Fruit fly (Drosophila melanogaster) Kc167 (cell line): Measurements from ENCODE around the gene CG2865.

ENCODE experiments used
- Myc ChIP-seq: fragments of >200 bp; optimal IDR thresholded peaks from 2 replicates; lab custom pipeline; 2017; ENCODE audit warnings: missing external identifiers
- Sin3A ChIP-seq: fragments of >200 bp; optimal IDR thresholded peaks from 2 replicates; lab custom pipeline; 2018; ENCODE audit warnings: missing external identifiers
- h ChIP-seq: fragments of >200 bp; optimal IDR thresholded peaks from 3 replicates; lab custom pipeline; 2018; ENCODE audit warnings: missing external identifiers
- insv ChIP-seq: fragments of >200 bp; optimal IDR thresholded peaks from 3 replicates; lab custom pipeline; 2018; ENCODE audit warnings: missing external identifiers
- psq ChIP-seq: fragments of >200 bp; optimal IDR thresholded peaks from 2 replicates; lab custom pipeline; 2017; ENCODE audit warnings: missing external identifiers
- ttk ChIP-seq: sonication (Bioruptor generic); optimal IDR thresholded peaks from 2 replicates; lab custom pipeline; 2017; ENCODE audit warnings: missing external identifiers

DNA sequence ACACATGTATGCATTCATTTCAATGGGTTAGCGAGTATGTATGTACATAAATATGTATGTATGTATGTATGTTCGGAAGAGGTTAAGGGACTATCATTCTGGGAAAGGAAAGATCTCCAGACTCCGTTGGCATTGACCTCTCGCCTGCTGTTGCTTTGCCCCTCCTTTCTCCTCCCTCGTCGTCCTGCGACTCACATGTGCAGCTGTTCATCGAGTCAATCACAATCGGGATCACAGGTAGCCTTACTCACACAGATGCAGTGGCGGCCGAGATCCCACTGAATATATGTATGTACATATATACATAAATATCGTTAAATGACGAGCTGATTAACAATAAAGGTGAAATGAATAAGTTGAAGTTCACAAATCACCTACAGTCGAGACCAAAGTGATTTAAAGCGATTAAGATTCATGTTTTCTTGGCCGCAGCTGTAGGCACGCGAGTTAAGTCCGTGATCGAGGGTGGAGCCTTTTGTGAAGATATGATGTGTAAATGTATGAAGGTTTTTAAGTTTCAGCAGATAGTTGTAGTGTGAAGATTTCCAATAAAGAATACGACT, 15.3 kb upstream of the CG2865 start:
- TF ChIP-seq psq (lab: Kevin White, UChicago) (no peak), insv (no peak), Myc (no peak), ttk (lab: Kevin White, UChicago) (no peak), h (no peak), Sin3A (no peak)
